Fruit fly (Drosophila melanogaster): ENCODE data around the gene AIF.

The AIF gene

dm6 chr2L:2196590-2197474 lies 45.3 kb downstream of the AIF start:
- TF ChIP-seq Hr38 (GFP tag; optimal IDR thresholded peaks at IDR 0.05) (no peak), CG6163 (GFP tag; IDR thresholded peaks at IDR 0.05) (no peak), Sox15 (GFP tag; optimal IDR thresholded peaks at IDR 0.05) (no peak), CG8632 (GFP tag; optimal IDR thresholded peaks at IDR 0.05) (peak; percentile 7), spab (GFP tag; optimal IDR thresholded peaks at IDR 0.05) (no peak), net (GFP tag; optimal IDR thresholded peaks at IDR 0.05) (peak; percentile 47), CG6792 (GFP tag; optimal IDR thresholded peaks at IDR 0.05) (peak; percentile 23), Eip78C (GFP tag) (peak; percentile 80), eg (GFP tag; IDR thresholded peaks at IDR 0.05) (no peak), CG32006 (GFP tag; optimal IDR thresholded peaks at IDR 0.05) (peak; percentile 67), CG1621 (tag; optimal IDR thresholded peaks at IDR 0.05) (peak; percentile 93), OdsH (GFP tag; optimal IDR thresholded peaks at IDR 0.05) (peak; percentile 68), CG8119 (GFP tag; IDR thresholded peaks at IDR 0.05) (no peak), CG11762 (GFP tag; optimal IDR thresholded peaks at IDR 0.05; ENCODE audit: insufficient read depth) (peak; percentile 30), Met (GFP tag; optimal IDR thresholded peaks at IDR 0.05) (peak; percentile 74), CG3032 (tag; optimal IDR thresholded peaks at IDR 0.05) (peak; percentile 31), cyc (GFP tag; optimal IDR thresholded peaks at IDR 0.05) (peak; percentile 48), topi (GFP tag; optimal IDR thresholded peaks at IDR 0.05) (peak; percentile 58), Ets21C (GFP tag; optimal IDR thresholded peaks at IDR 0.05) (peak; percentile 52), Hr39 (GFP tag; optimal IDR thresholded peaks at IDR 0.05) (peak; percentile 77), pdm3 (GFP tag; optimal IDR thresholded peaks at IDR 0.05) (peak; percentile 69), CG6276 (GFP tag; optimal IDR thresholded peaks at IDR 0.05) (peak; percentile 21), ss (GFP tag; optimal IDR thresholded peaks at IDR 0.05) (peak; percentile 62 to 78), CG6854 (GFP tag; optimal IDR thresholded peaks at IDR 0.05) (peak; percentile 43), Sox14 (GFP tag; optimal IDR thresholded peaks at IDR 0.05) (peak; percentile 48), CG15336 (GFP tag; IDR thresholded peaks at IDR 0.05) (no peak), Hr4 (GFP tag; optimal IDR thresholded peaks at IDR 0.05) (peak; percentile 46), CG10631 (GFP tag; optimal IDR thresholded peaks at IDR 0.05) (peak; percentile 74), Eip93F (GFP tag; optimal IDR thresholded peaks at IDR 0.05) (no peak), Ets96B (tag; optimal IDR thresholded peaks at IDR 0.05) (peak; percentile 44), vri (GFP tag; optimal IDR thresholded peaks at IDR 0.05) (peak; percentile 96), achi (GFP tag; optimal IDR thresholded peaks at IDR 0.05) (peak; percentile 67), Smox (GFP tag; optimal IDR thresholded peaks at IDR 0.05) (peak; percentile 63), fd85E (GFP tag; optimal IDR thresholded peaks at IDR 0.05) (no peak), fkh (GFP tag; optimal IDR thresholded peaks at IDR 0.05) (peak; percentile 99), esn (GFP tag; optimal IDR thresholded peaks at IDR 0.05) (peak; percentile 52), Gug (GFP tag; IDR thresholded peaks at IDR 0.05) (no peak), CG34406 (GFP tag; optimal IDR thresholded peaks at IDR 0.05) (peak; percentile 1), CG31627 (GFP tag; optimal IDR thresholded peaks at IDR 0.05) (peak; percentile 65), CG7368 (GFP tag; optimal IDR thresholded peaks at IDR 0.05) (no peak), Sox102F (GFP tag; optimal IDR thresholded peaks at IDR 0.05) (peak; percentile 43), CG9139 (GFP tag; optimal IDR thresholded peaks at IDR 0.05) (peak; percentile 67), fd59A (GFP tag; optimal IDR thresholded peaks at IDR 0.05) (peak; percentile 0), Eip75B (GFP tag; optimal IDR thresholded peaks at IDR 0.05) (peak; percentile 84), Blimp-1 (GFP tag; optimal IDR thresholded peaks at IDR 0.05) (peak; percentile 21), CG11294 (GFP tag; IDR thresholded peaks at IDR 0.05) (no peak), CG4318 (GFP tag; optimal IDR thresholded peaks at IDR 0.05) (peak; percentile 37), dsx (GFP tag; optimal IDR thresholded peaks at IDR 0.05; ENCODE audit: poor library complexity, severe bottlenecking) (peak; percentile 60), acj6 (GFP tag; optimal IDR thresholded peaks at IDR 0.05) (peak; percentile 69), Lpt (GFP tag; optimal IDR thresholded peaks at IDR 0.05) (peak; percentile 41)
